Worm (Caenorhabditis elegans) whole organism, early embryonic: ENCODE results near the gene D2024.4.

ENCODE experiments used
- B0310.2 ChIP-seq: sonication (generic microtip); optimal IDR thresholded peaks from 2 replicates; lab custom pipeline; 2016; ENCODE audit warnings: mild to moderate bottlenecking, missing genetic modification characterization, missing compliant biosample characterization
- F13C5.2 ChIP-seq: sonication (generic microtip); optimal IDR thresholded peaks from 2 replicates; lab custom pipeline; 2017; ENCODE audit warnings: mild to moderate bottlenecking, missing genetic modification characterization, inconsistent platforms, missing compliant biosample characterization
- aly-1 ChIP-seq: sonication (generic microtip); optimal IDR thresholded peaks from 2 replicates; lab custom pipeline; 2016; ENCODE audit warnings: missing genetic modification characterization, missing compliant biosample characterization
- ama-1 ChIP-seq: fragments of 150-350 bp; optimal IDR thresholded peaks from 2 replicates; lab custom pipeline; 2014
- ceh-13 ChIP-seq: fragments of 200-800 bp; sonication (Bioruptor generic); optimal IDR thresholded peaks from 2 replicates; lab custom pipeline; 2018; ENCODE audit warnings: mild to moderate bottlenecking, missing genetic modification characterization, missing compliant biosample characterization
- ceh-36 ChIP-seq: sonication (generic microtip); optimal IDR thresholded peaks from 2 replicates; lab custom pipeline; 2016; ENCODE audit warnings: missing genetic modification characterization, inconsistent platforms, missing compliant biosample characterization
- ets-7 ChIP-seq: sonication (generic microtip); optimal IDR thresholded peaks from 2 replicates; lab custom pipeline; 2016; ENCODE audit warnings: missing genotype, missing genetic modification characterization, missing compliant biosample characterization
- flt-1 ChIP-seq: fragments of 200-800 bp; sonication (Bioruptor generic); IDR thresholded peaks from 2 replicates; pipeline ENCODE4 v1.3.6; 2022; ENCODE audit warnings: missing genetic modification characterization, missing compliant biosample characterization
- hmbx-1 ChIP-seq: sonication (generic microtip); optimal IDR thresholded peaks from 2 replicates; lab custom pipeline; 2016; ENCODE audit warnings: mild to moderate bottlenecking, missing genetic modification characterization, missing compliant biosample characterization
- hmg-4 ChIP-seq: fragments of 200-800 bp; sonication (Bioruptor generic); optimal IDR thresholded peaks from 2 replicates; lab custom pipeline; 2018; ENCODE audit warnings: mild to moderate bottlenecking, missing genetic modification characterization, missing compliant biosample characterization
- hnd-1 ChIP-seq: sonication (generic microtip); optimal IDR thresholded peaks from 2 replicates; lab custom pipeline; 2016; ENCODE audit warnings: missing genetic modification characterization, missing compliant biosample characterization
- pes-1 ChIP-seq: fragments of 200-800 bp; sonication (Bioruptor generic); IDR thresholded peaks from 2 replicates; pipeline ENCODE4 v1.3.6; 2022; ENCODE audit warnings: missing genetic modification reagents, missing genetic modification characterization, missing compliant biosample characterization
- scrt-1 ChIP-seq: fragments of 200-800 bp; sonication (Bioruptor generic); IDR thresholded peaks from 2 replicates; pipeline ENCODE4 v1.3.6; 2022; ENCODE audit warnings: missing genetic modification characterization, missing compliant biosample characterization
- sea-1 ChIP-seq: fragments of 200-800 bp; sonication (Bioruptor generic); conservative IDR thresholded peaks from 2 replicates; pipeline ENCODE4 v1.3.6; 2022; ENCODE audit warnings: missing genetic modification characterization, missing compliant biosample characterization
- tbx-11 ChIP-seq: fragments of 200-800 bp; sonication (Bioruptor generic); IDR thresholded peaks from 2 replicates; pipeline ENCODE4 v1.3.6; 2022; ENCODE audit warnings: missing genetic modification characterization, missing compliant biosample characterization
- tbx-37 ChIP-seq: fragments of 200-800 bp; sonication (Bioruptor generic); conservative IDR thresholded peaks from 2 replicates; pipeline ENCODE4 v1.3.6; 2022; ENCODE audit warnings: missing genetic modification reagents, missing genetic modification characterization, missing compliant biosample characterization
- tra-4 ChIP-seq: sonication (generic microtip); optimal IDR thresholded peaks from 2 replicates; lab custom pipeline; 2017; ENCODE audit warnings: missing genetic modification characterization, missing compliant biosample characterization

Gene D2024.4

ce11 chrIV:7260587-7260986 is 29.6 kb downstream of the D2024.4 start, which contains the start of gene C06E4.3:
TSS of gene C06E4.3 (plus strand) at chrIV:7260875.
- TF ChIP-seq tbx-11 (no peak), sea-1 (GFP tag; lab: Robert Waterston, UW) (no peak), hnd-1 (no peak), ets-7 (no peak), B0310.2 (no peak), ceh-36 (no peak), scrt-1 (GFP tag; lab: Robert Waterston, UW) (no peak), aly-1 (tag; lab: Kevin White, UChicago) (no peak), hmg-4 (GFP tag; lab: Kevin White, UChicago) (no peak), F13C5.2 (tag; lab: Kevin White, UChicago) (no peak), hmbx-1 (no peak), ceh-13 (GFP tag; lab: Kevin White, UChicago) (no peak), tbx-37 (no peak), pes-1 (GFP tag; lab: Robert Waterston, UW) (no peak), ama-1 (lab: Kevin White, UChicago) (no peak)

DNA sequence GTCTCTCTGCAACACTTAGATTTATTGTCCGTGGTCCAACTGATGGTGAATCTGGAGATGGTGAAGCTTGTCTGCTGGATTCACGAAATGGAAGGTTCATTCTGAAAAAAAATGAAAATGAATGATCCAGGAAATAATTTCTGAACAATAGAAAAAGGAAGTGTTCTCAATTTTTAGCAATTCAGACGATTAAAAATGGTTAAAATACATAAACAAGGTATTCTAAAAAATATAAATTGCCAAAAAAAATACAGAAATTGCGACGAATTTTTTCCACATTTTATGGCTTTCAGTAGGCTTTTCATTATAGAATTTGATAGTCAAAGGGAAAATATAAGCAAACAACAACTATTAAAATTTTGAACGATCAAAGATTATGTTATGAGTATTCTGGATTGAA is 32.1 kb downstream of the D2024.4 start, which contains the start of gene glb-2:
glb-2 (minus strand) TSS at position 101 of the 400 bp plus-strand sequence.
- TF ChIP-seq tbx-11 (no peak), B0310.2 (no peak), hmbx-1 (no peak), F13C5.2 (tag; lab: Kevin White, UChicago) (no peak), hnd-1 (no peak), tbx-37 (no peak), hmg-4 (GFP tag; lab: Kevin White, UChicago) (no peak), sea-1 (GFP tag; lab: Robert Waterston, UW) (no peak), pes-1 (GFP tag; lab: Robert Waterston, UW) (no peak)

- TF ChIP-seq hmg-4 (GFP tag; lab: Kevin White, UChicago), result no peak
- TF ChIP-seq tra-4 (tag; lab: Kevin White, UChicago), result no peak
- no peak for TF ChIP-seq ceh-36
- TF ChIP-seq aly-1 (tag; lab: Kevin White, UChicago), result no peak
- no peak for TF ChIP-seq ama-1 (lab: Kevin White, UChicago)
- TF ChIP-seq F13C5.2 (tag; lab: Kevin White, UChicago), result no peak
- TF ChIP-seq ceh-13 (GFP tag; lab: Kevin White, UChicago), result no peak
- TF ChIP-seq flt-1 (GFP tag; lab: Robert Waterston, UW), result no peak
- no peak for TF ChIP-seq scrt-1 (GFP tag; lab: Robert Waterston, UW)
- no peak for TF ChIP-seq pes-1 (GFP tag; lab: Robert Waterston, UW)
- TF ChIP-seq sea-1 (GFP tag; lab: Robert Waterston, UW), result no peak
- no peak for TF ChIP-seq hnd-1
- no peak for TF ChIP-seq hmbx-1
- TF ChIP-seq ets-7, result no peak
- TF ChIP-seq B0310.2, result no peak
- TF ChIP-seq tbx-11, result no peak
- no peak for TF ChIP-seq tbx-37
Measured at ce11 chrIV:7274969-7275548, 44.0 kb downstream of the D2024.4 start.

DNA sequence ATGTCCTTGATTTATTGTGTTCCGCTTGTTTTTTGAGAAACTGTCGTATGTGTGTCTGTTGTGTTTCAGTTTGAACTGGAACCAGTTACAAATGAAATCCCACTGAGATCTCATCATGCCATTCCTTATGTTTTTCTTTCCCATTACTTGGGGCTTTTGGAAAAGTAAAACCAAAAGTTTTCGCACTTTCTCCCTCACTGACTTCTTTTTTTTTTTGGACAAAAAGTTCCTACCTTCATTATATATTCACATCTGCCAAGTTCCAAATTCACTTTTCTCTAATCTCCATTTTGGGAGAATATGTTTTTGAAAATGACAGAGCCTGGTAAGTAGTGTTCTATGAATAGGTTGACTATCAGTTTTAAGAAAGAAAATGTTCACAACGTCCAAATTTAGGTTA is 45.6 kb downstream of the D2024.4 start, which contains the start of gene C06E4.2:
C06E4.2 (plus strand) TSS at position 301 of the 400 bp plus-strand sequence.
- no peak for TF ChIP-seq aly-1 (tag; lab: Kevin White, UChicago)
- TF ChIP-seq tra-4 (tag; lab: Kevin White, UChicago), result no peak
- TF ChIP-seq tbx-37, result no peak
- TF ChIP-seq B0310.2, result no peak
- no peak for TF ChIP-seq ceh-13 (GFP tag; lab: Kevin White, UChicago)
- no peak for TF ChIP-seq scrt-1 (GFP tag; lab: Robert Waterston, UW)
- TF ChIP-seq flt-1 (GFP tag; lab: Robert Waterston, UW), result no peak
- no peak for TF ChIP-seq ama-1 (lab: Kevin White, UChicago)
- no peak for TF ChIP-seq F13C5.2 (tag; lab: Kevin White, UChicago)
- no peak for TF ChIP-seq ceh-36
- TF ChIP-seq tbx-11, result no peak
- no peak for TF ChIP-seq ets-7
- TF ChIP-seq hmbx-1, result no peak
